Fruit fly (Drosophila melanogaster) whole organism, embryonic: ENCODE data around the gene gw.

ENCODE experiments used
- Atf6 ChIP-seq: fragments of 200-800 bp; sonication (Bioruptor generic); IDR thresholded peaks from 2 replicates; pipeline ENCODE4 v1.3.6; 2022; ENCODE audit warnings: missing biosample characterization, missing genetic modification characterization
- Awh ChIP-seq: fragments of 200-800 bp; sonication (Bioruptor generic); IDR thresholded peaks from 2 replicates; pipeline ENCODE4, ENCODE4 v1.3.6; 2022; ENCODE audit warnings: missing biosample characterization, missing genetic modification characterization
- C15 ChIP-seq: fragments of 200-800 bp; sonication (Bioruptor generic); IDR thresholded peaks from 3 replicates; pipeline ENCODE4 v1.3.6; 2022; ENCODE audit warnings: missing biosample characterization, missing genetic modification characterization
- CG10366 ChIP-seq: fragments of 200-800 bp; sonication (Bioruptor generic); IDR thresholded peaks from 2 replicates; pipeline ENCODE4 v1.3.6; 2022; ENCODE audit warnings: missing biosample characterization, missing genetic modification characterization
- CG11093 ChIP-seq: fragments of 200-800 bp; sonication (Bioruptor generic); IDR thresholded peaks from 3 replicates; pipeline ENCODE4 v1.3.6; 2022; ENCODE audit warnings: missing biosample characterization, missing genetic modification characterization
- CG11456 ChIP-seq: fragments of 200-800 bp; sonication (Bioruptor generic); IDR thresholded peaks from 3 replicates; pipeline ENCODE4 v1.3.6; 2022; ENCODE audit warnings: missing biosample characterization, missing genetic modification characterization
- CG12769 ChIP-seq: fragments of 200-800 bp; sonication (Bioruptor generic); optimal IDR thresholded peaks from 2 replicates; lab custom pipeline; 2019; ENCODE audit warnings: missing biosample characterization, mild to moderate bottlenecking, missing genetic modification characterization, moderate library complexity
- CG13624 ChIP-seq: fragments of 200-800 bp; sonication (Bioruptor generic); optimal IDR thresholded peaks from 2 replicates; lab custom pipeline; 2016; ENCODE audit warnings: missing biosample characterization, missing genetic modification characterization
- CG13775 ChIP-seq: fragments of 200-800 bp; sonication (Bioruptor generic); optimal IDR thresholded peaks from 3 replicates; lab custom pipeline; 2017; ENCODE audit warnings: missing biosample characterization, mild to moderate bottlenecking, missing genetic modification characterization
- CG14441 ChIP-seq: fragments of 200-800 bp; sonication (Bioruptor generic); IDR thresholded peaks from 2 replicates; pipeline ENCODE4 v1.3.6; 2022; ENCODE audit warnings: missing biosample characterization, missing genetic modification characterization
- CG15269 ChIP-seq: fragments of 200-800 bp; sonication (Bioruptor generic); optimal IDR thresholded peaks from 2 replicates; lab custom pipeline; 2018; ENCODE audit warnings: missing biosample characterization, mild to moderate bottlenecking, missing genetic modification characterization, moderate library complexity
- CG17568 ChIP-seq: fragments of 200-800 bp; sonication (Bioruptor generic); optimal IDR thresholded peaks from 2 replicates; lab custom pipeline; 2018; ENCODE audit warnings: missing biosample characterization, mild to moderate bottlenecking, missing genetic modification characterization, moderate library complexity
- CG2875 ChIP-seq: fragments of 200-800 bp; sonication (Bioruptor generic); optimal IDR thresholded peaks from 2 replicates; lab custom pipeline; 2017; ENCODE audit warnings: missing biosample characterization, mild to moderate bottlenecking, missing genetic modification characterization, missing genetic modification reagents
- CG31365 ChIP-seq: fragments of 200-800 bp; sonication (Bioruptor generic); optimal IDR thresholded peaks from 2 replicates; lab custom pipeline; 2018; ENCODE audit warnings: missing biosample characterization, mild to moderate bottlenecking, missing genetic modification characterization
- CG34376 ChIP-seq: fragments of 200-800 bp; sonication (Bioruptor generic); optimal IDR thresholded peaks from 2 replicates; lab custom pipeline; 2018; ENCODE audit warnings: missing biosample characterization, mild to moderate bottlenecking, missing genetic modification characterization
- CG4328 ChIP-seq: fragments of 200-800 bp; sonication (Bioruptor generic); optimal IDR thresholded peaks from 3 replicates; lab custom pipeline; 2017; ENCODE audit warnings: missing biosample characterization, missing genetic modification reagents, missing genetic modification characterization
- CG4404 ChIP-seq: fragments of 200-800 bp; sonication (Bioruptor generic); IDR thresholded peaks from 2 replicates; pipeline ENCODE4 v1.3.6; 2022; ENCODE audit warnings: missing biosample characterization, missing genetic modification characterization
- CG7839 ChIP-seq: fragments of 200-800 bp; sonication (Bioruptor generic); optimal IDR thresholded peaks from 3 replicates; lab custom pipeline; 2018; ENCODE audit warnings: missing biosample characterization, mild to moderate bottlenecking, missing genetic modification characterization, moderate library complexity
- CG7987 ChIP-seq: fragments of 200-800 bp; sonication (Bioruptor generic); optimal IDR thresholded peaks from 2 replicates; lab custom pipeline; 2018; ENCODE audit warnings: missing biosample characterization, mild to moderate bottlenecking, missing genetic modification characterization, moderate library complexity
- CG9215 ChIP-seq: fragments of 200-800 bp; sonication (Bioruptor generic); IDR thresholded peaks from 2 replicates; pipeline ENCODE4 v1.3.6; 2022; ENCODE audit warnings: missing biosample characterization, missing genetic modification characterization
- CG9876 ChIP-seq: fragments of 200-800 bp; sonication (Bioruptor generic); optimal IDR thresholded peaks from 2 replicates; lab custom pipeline; 2016; ENCODE audit warnings: missing biosample characterization, missing genetic modification characterization
- D ChIP-seq, 2 experiments: fragments of 200-800 bp in 1 of 2; fragments of >200 bp in 1 of 2; sonication (Bioruptor generic) in 1 of 2; optimal IDR thresholded peaks; 2 replicates in 1 of 2; 3 replicates in 1 of 2; lab custom pipeline; 2017; ENCODE audit warnings: mild to moderate bottlenecking in 1 of 2, missing biosample characterization in 1 of 2, missing genetic modification characterization in 1 of 2, missing genetic modification reagents in 1 of 2
- Dip2 ChIP-seq: fragments of 200-800 bp; sonication (Bioruptor generic); IDR thresholded peaks from 2 replicates; pipeline ENCODE4 v1.3.6; 2022; ENCODE audit warnings: missing biosample characterization, missing genetic modification characterization
- Dip3 ChIP-seq: fragments of 200-800 bp; sonication (Bioruptor generic); optimal IDR thresholded peaks from 3 replicates; lab custom pipeline; 2016; ENCODE audit warnings: missing biosample characterization, missing genetic modification characterization
- Elba2 ChIP-seq: fragments of 200-800 bp; sonication (Bioruptor generic); optimal IDR thresholded peaks from 3 replicates; lab custom pipeline; 2016; ENCODE audit warnings: missing biosample characterization, missing genetic modification characterization
- Hand ChIP-seq: fragments of 200-800 bp; sonication (Bioruptor generic); optimal IDR thresholded peaks from 2 replicates; lab custom pipeline; 2017; ENCODE audit warnings: mild to moderate bottlenecking, missing biosample characterization, missing genetic modification reagents, missing genetic modification characterization
- HmgD ChIP-seq: fragments of 200-800 bp; sonication (Bioruptor generic); optimal IDR thresholded peaks from 3 replicates; lab custom pipeline; 2016; ENCODE audit warnings: missing biosample characterization, missing genetic modification characterization
- Lim3 ChIP-seq: fragments of 200-800 bp; sonication (Bioruptor generic); IDR thresholded peaks from 2 replicates; pipeline ENCODE4 v1.3.6; 2022; ENCODE audit warnings: missing biosample characterization, missing genetic modification characterization
- Opbp ChIP-seq: fragments of 200-800 bp; sonication (Bioruptor generic); IDR thresholded peaks from 3 replicates; pipeline ENCODE4 v1.3.6; 2022; ENCODE audit warnings: missing biosample characterization, missing genetic modification characterization; ENCODE audit not compliant: partially characterized antibody
- Side ChIP-seq: fragments of 200-800 bp; sonication (Bioruptor generic); optimal IDR thresholded peaks from 2 replicates; lab custom pipeline; 2016; ENCODE audit warnings: missing biosample characterization, missing genetic modification characterization
- ab ChIP-seq: fragments of 200-800 bp; sonication (Bioruptor generic); optimal IDR thresholded peaks from 2 replicates; lab custom pipeline; 2016; ENCODE audit warnings: missing biosample characterization, missing genetic modification characterization
- ato ChIP-seq: fragments of 200-800 bp; sonication (Bioruptor generic); IDR thresholded peaks from 2 replicates; pipeline ENCODE4 v1.3.6; 2022; ENCODE audit warnings: missing biosample characterization, missing genetic modification characterization; ENCODE audit not compliant: partially characterized antibody
- bsh ChIP-seq, 2 experiments: fragments of 200-800 bp; sonication (Bioruptor generic); optimal IDR thresholded peaks; 2 replicates each; lab custom pipeline; 2017 to 2018; ENCODE audit warnings: mild to moderate bottlenecking in 2 of 2, missing biosample characterization in 2 of 2, missing genetic modification characterization in 2 of 2, moderate library complexity in 1 of 2
- cas ChIP-seq: fragments of 200-800 bp; sonication (Bioruptor generic); IDR thresholded peaks from 2 replicates; pipeline ENCODE4 v1.3.6; 2022; ENCODE audit warnings: missing biosample characterization, missing genetic modification characterization
- chn ChIP-seq: fragments of 200-800 bp; sonication (Bioruptor generic); optimal IDR thresholded peaks from 2 replicates; lab custom pipeline; 2016; ENCODE audit warnings: missing biosample characterization, missing genetic modification characterization
- da ChIP-seq: fragments of 200-800 bp; sonication (Bioruptor generic); optimal IDR thresholded peaks from 2 replicates; lab custom pipeline; 2016; ENCODE audit warnings: missing biosample characterization, missing genetic modification characterization
- dmrt11E ChIP-seq: fragments of 200-800 bp; sonication (Bioruptor generic); optimal IDR thresholded peaks from 3 replicates; lab custom pipeline; 2018; ENCODE audit warnings: missing biosample characterization, mild to moderate bottlenecking, missing genetic modification characterization, moderate library complexity
- fru ChIP-seq: fragments of >200 bp; optimal IDR thresholded peaks from 2 replicates; lab custom pipeline; 2017
- luna ChIP-seq: fragments of 200-800 bp; sonication (Bioruptor generic); optimal IDR thresholded peaks from 2 replicates; lab custom pipeline; 2016; ENCODE audit warnings: missing biosample characterization, missing genetic modification characterization
- nmo ChIP-seq: fragments of 200-800 bp; sonication (Bioruptor generic); optimal IDR thresholded peaks from 2 replicates; lab custom pipeline; 2018; ENCODE audit warnings: missing biosample characterization, mild to moderate bottlenecking, missing genetic modification characterization, moderate library complexity
- pros ChIP-seq: fragments of 200-800 bp; sonication (Bioruptor generic); optimal IDR thresholded peaks from 3 replicates; lab custom pipeline; 2019; ENCODE audit warnings: missing biosample characterization, mild to moderate bottlenecking, missing genetic modification characterization, moderate library complexity
- sc ChIP-seq, 3 experiments: fragments of >200 bp in 2 of 3; fragments of 200-800 bp in 1 of 3; sonication (Bioruptor generic) in 1 of 3; optimal IDR thresholded peaks; 2 replicates in 2 of 3; 3 replicates in 1 of 3; lab custom pipeline; 2017; ENCODE audit warnings: mild to moderate bottlenecking in 1 of 3, missing biosample characterization in 1 of 3, missing genetic modification characterization in 1 of 3, missing genetic modification reagents in 1 of 3
- scrt ChIP-seq: fragments of 200-800 bp; sonication (Bioruptor generic); optimal IDR thresholded peaks from 2 replicates; lab custom pipeline; 2018; ENCODE audit warnings: missing biosample characterization, mild to moderate bottlenecking, missing genetic modification characterization, moderate library complexity
- sens ChIP-seq: fragments of 200-800 bp; sonication (Bioruptor generic); peaks from one replicate; lab custom pipeline; 2016; ENCODE audit warnings: missing biosample characterization, missing genetic modification characterization
- sima ChIP-seq: fragments of 200-800 bp; sonication (Bioruptor generic); optimal IDR thresholded peaks from 2 replicates; lab custom pipeline; 2016; ENCODE audit warnings: missing biosample characterization, missing genetic modification characterization
- sqz ChIP-seq: fragments of 200-800 bp; sonication (Bioruptor generic); optimal IDR thresholded peaks from 3 replicates; lab custom pipeline; 2018; ENCODE audit warnings: missing biosample characterization, mild to moderate bottlenecking, missing genetic modification characterization
- zfh2 ChIP-seq: fragments of 200-800 bp; sonication (Bioruptor generic); optimal IDR thresholded peaks from 2 replicates; lab custom pipeline; 2016; ENCODE audit warnings: missing biosample characterization, missing genetic modification characterization

gw gene

DNA sequence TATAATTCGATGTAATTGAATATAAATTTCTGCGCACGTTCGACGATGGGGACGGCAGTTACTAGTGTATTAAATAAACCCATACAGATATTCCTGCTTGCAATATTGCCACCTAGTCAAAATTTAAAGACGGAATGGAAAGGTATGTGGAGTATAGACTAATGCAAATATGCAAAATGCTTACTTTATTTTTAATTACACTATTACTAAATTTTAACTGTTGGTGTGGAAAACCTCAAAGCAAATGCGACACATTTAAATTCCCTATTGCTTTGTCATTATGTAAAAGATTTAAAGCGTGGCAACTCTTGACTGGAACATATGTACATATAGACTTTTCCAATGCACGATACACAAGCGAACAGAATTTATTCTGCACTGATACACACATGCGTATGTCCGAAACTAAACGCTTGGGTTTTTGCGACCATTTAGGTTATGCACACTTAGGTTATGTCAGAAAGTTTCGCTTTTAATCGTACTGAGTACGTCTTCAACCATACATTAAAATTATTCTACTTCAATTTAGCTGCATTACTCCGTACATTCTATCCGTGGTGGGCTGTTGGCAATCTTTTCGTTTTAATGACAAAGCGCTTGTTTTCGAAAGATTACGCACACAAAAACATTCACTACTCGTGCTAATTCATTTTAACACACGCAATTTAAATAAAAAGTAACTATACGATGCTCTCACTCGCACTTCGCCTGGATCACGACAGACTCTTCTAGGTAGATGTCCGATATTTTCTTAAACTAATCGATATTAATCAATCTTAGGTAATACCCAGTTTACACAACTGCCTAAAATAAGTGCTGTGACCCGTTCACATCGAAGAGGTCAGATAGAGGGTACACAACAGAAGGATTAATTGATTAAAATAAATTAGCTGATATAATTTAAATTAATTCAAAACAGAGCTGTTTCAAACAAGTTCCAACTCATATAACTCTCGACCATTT is at the start of gene gw:
gw (minus strand) TSS at position 725 of the 963 bp plus-strand sequence.
- TF ChIP-seq HmgD (GFP tag; lab: Kevin White, UChicago) (peak; percentile 1), Opbp (GFP tag; lab: Robert Waterston, UW) (no peak; the same call in 1 of the 3 replicates), ab (peak; percentile 11), pros (GFP tag; lab: Kevin White, UChicago) (no peak), bsh (GFP tag; optimal IDR thresholded peaks at IDR 0.05; lab: Kevin White, UChicago) (peak in 1 of 2 experiments; percentile 85), CG14441 (peak; percentile 67), ato (GFP tag; lab: Robert Waterston, UW) (no peak), CG4404 (no peak), CG11093 (no peak; the same call in 2 of the 3 replicates), Hand (no peak), CG17568 (GFP tag; lab: Kevin White, UChicago) (peak; percentile 66), Atf6 (peak; percentile 74), CG7987 (peak; percentile 45), scrt (GFP tag; lab: Kevin White, UChicago) (no peak), dmrt11E (tag; lab: Kevin White, UChicago) (peak; percentile 66), CG34376 (GFP tag; lab: Kevin White, UChicago) (peak; percentile 87), CG10366 (no peak; the same call in 1 of the 2 replicates), sens (GFP tag; lab: Kevin White, UChicago) (peak; percentile 97), CG13775 (GFP tag; lab: Kevin White, UChicago) (peak; percentile 74), Dip3 (GFP tag; lab: Kevin White, UChicago) (peak; percentile 79), CG13624 (GFP tag; lab: Kevin White, UChicago) (peak; percentile 73), C15 (0 out of 3 replicates have a peak, but pooled peaks have one; percentile 39), CG12769 (tag; lab: Kevin White, UChicago) (peak; percentile 85), CG4328 (GFP tag; lab: Kevin White, UChicago) (peak; percentile 87), Lim3 (GFP tag; lab: Robert Waterston, UW) (no peak), Side (peak; percentile 55), sc (optimal IDR thresholded peaks at IDR 0.05; lab: Kevin White, UChicago) (no peak), sc (GFP tag; optimal IDR thresholded peaks at IDR 0.05; lab: Kevin White, UChicago) (peak; percentile 70), Awh (GFP tag; lab: Robert Waterston, UW) (no peak; the same call in 1 of the 2 replicates), nmo (GFP tag; lab: Kevin White, UChicago) (peak; percentile 78), CG7839 (tag; lab: Kevin White, UChicago) (no peak), Elba2 (GFP tag; lab: Kevin White, UChicago) (no peak), CG9876 (peak; percentile 27), sqz (GFP tag; lab: Kevin White, UChicago) (no peak), fru (lab: Kevin White, UChicago) (no peak), luna (peak; percentile 15), zfh2 (GFP tag; lab: Kevin White, UChicago) (peak; percentile 49), CG11456 (GFP tag; lab: Robert Waterston, UW) (no peak), CG15269 (tag; lab: Kevin White, UChicago) (no peak), D (optimal IDR thresholded peaks at IDR 0.05; lab: Kevin White, UChicago) (no peak), D (GFP tag; optimal IDR thresholded peaks at IDR 0.05; lab: Kevin White, UChicago) (peak; percentile 56), cas (GFP tag; lab: Robert Waterston, UW) (no peak), CG31365 (tag; lab: Kevin White, UChicago) (no peak), sima (peak; percentile 6), CG9215 (no peak), chn (peak; percentile 79), Dip2 (no peak), CG2875 (GFP tag; lab: Kevin White, UChicago) (peak; percentile 65), da (GFP tag; lab: Kevin White, UChicago) (peak; percentile 21)
